Worm (Caenorhabditis elegans) whole organism, L4 larva: ENCODE measurements around the gene aqp-8.

Source experiments
- F26F4.8 ChIP-seq: fragments of 200-800 bp; sonication (Bioruptor generic); conservative IDR thresholded peaks from 2 replicates; pipeline ENCODE4 v1.3.6; 2022; ENCODE audit warnings: missing genetic modification characterization, missing compliant biosample characterization
- T20F7.1 ChIP-seq: fragments of 200-800 bp; sonication (Bioruptor generic); optimal IDR thresholded peaks from 2 replicates; lab custom pipeline; 2018; ENCODE audit warnings: mild to moderate bottlenecking, missing genetic modification characterization, missing compliant biosample characterization
- T26A8.4 ChIP-seq: fragments of 200-800 bp; sonication (Bioruptor generic); IDR thresholded peaks from 2 replicates; pipeline ENCODE4 v1.3.6; 2022; ENCODE audit warnings: missing genetic modification characterization, missing compliant biosample characterization
- Y105C5A.15 ChIP-seq: fragments of 200-800 bp; sonication (Bioruptor generic); IDR thresholded peaks from 2 replicates; pipeline ENCODE4 v1.3.6; 2022; ENCODE audit warnings: missing genetic modification characterization, missing compliant biosample characterization
- aha-1 ChIP-seq: fragments of 150-350 bp; peaks from one replicate; lab custom pipeline; 2014; ENCODE audit warnings: missing biosample characterization, missing genetic modification characterization
- ama-1 ChIP-seq: fragments of 150-350 bp; optimal IDR thresholded peaks from 2 replicates; lab custom pipeline; 2014; ENCODE audit warnings: inconsistent platforms, mixed read lengths
- arid-1 ChIP-seq: fragments of 200-800 bp; sonication (Bioruptor generic); conservative IDR thresholded peaks from 2 replicates; pipeline ENCODE4 v1.3.6; 2022; ENCODE audit warnings: missing genetic modification reagents, missing genetic modification characterization, missing compliant biosample characterization
- attf-4 ChIP-seq: sonication (generic microtip); optimal IDR thresholded peaks from 3 replicates; lab custom pipeline; 2017; ENCODE audit warnings: missing biosample characterization, missing genetic modification characterization
- ceh-20 ChIP-seq: fragments of 200-800 bp; sonication (Bioruptor generic); IDR thresholded peaks from 2 replicates; pipeline ENCODE4 v1.3.6; 2022; ENCODE audit warnings: missing genetic modification reagents, missing genetic modification characterization, missing compliant biosample characterization
- ceh-62 ChIP-seq: sonication (generic microtip); optimal IDR thresholded peaks from 2 replicates; lab custom pipeline; 2017; ENCODE audit warnings: missing biosample characterization, missing genetic modification characterization
- ceh-82 ChIP-seq: sonication (generic microtip); optimal IDR thresholded peaks from 2 replicates; lab custom pipeline; 2017; ENCODE audit warnings: missing biosample characterization, missing genetic modification characterization
- daf-16 ChIP-seq, 3 experiments: sonication (generic microtip); optimal IDR thresholded peaks; 2 replicates each; lab custom pipeline; 2016 to 2017; ENCODE audit warnings: missing genetic modification characterization in 3 of 3, missing genetic modification reagents in 3 of 3, mild to moderate bottlenecking in 2 of 3, missing compliant biosample characterization in 2 of 3, missing biosample characterization in 1 of 3, moderate library complexity in 1 of 3
- daf-8 ChIP-seq: fragments of 200-800 bp; sonication (Bioruptor generic); IDR thresholded peaks from 2 replicates; pipeline ENCODE4 v1.3.6; 2022; ENCODE audit warnings: missing genetic modification characterization, missing compliant biosample characterization
- dmd-6 ChIP-seq: fragments of 200-800 bp; sonication (Bioruptor generic); IDR thresholded peaks from 2 replicates; pipeline ENCODE4 v1.3.6; 2022; ENCODE audit warnings: missing genetic modification reagents, missing genetic modification characterization, missing compliant biosample characterization
- dmd-8 ChIP-seq: fragments of 200-800 bp; sonication (Bioruptor generic); IDR thresholded peaks from 2 replicates; pipeline ENCODE4 v1.3.6; 2022; ENCODE audit warnings: missing genetic modification characterization, missing compliant biosample characterization
- dve-1 ChIP-seq: sonication (generic microtip); optimal IDR thresholded peaks from 2 replicates; lab custom pipeline; 2017; ENCODE audit warnings: antibody characterized with exemption, mild to moderate bottlenecking, missing genetic modification characterization, missing compliant biosample characterization; ENCODE audit not compliant: insufficient read depth
- hif-1 ChIP-seq, 2 experiments: sonication (generic microtip); optimal IDR thresholded peaks; 2 replicates each; lab custom pipeline; 2016 to 2017; ENCODE audit warnings: missing compliant biosample characterization in 2 of 2, missing genetic modification characterization in 2 of 2, missing genetic modification reagents in 2 of 2, missing genotype in 2 of 2, mild to moderate bottlenecking in 1 of 2
- hlh-11 ChIP-seq: fragments of 200-800 bp; sonication (Bioruptor generic); optimal IDR thresholded peaks from 2 replicates; lab custom pipeline; 2018; ENCODE audit warnings: mild to moderate bottlenecking, missing genetic modification characterization, missing compliant biosample characterization
- hlh-30 ChIP-seq: sonication (generic microtip); optimal IDR thresholded peaks from 2 replicates; lab custom pipeline; 2017; ENCODE audit warnings: antibody characterized with exemption, mild to moderate bottlenecking, missing genetic modification characterization, missing compliant biosample characterization; ENCODE audit not compliant: insufficient read depth
- lin-13 ChIP-seq: fragments of 150-350 bp; optimal IDR thresholded peaks from 2 replicates; lab custom pipeline; 2014; ENCODE audit warnings: missing biosample characterization, missing genetic modification reagents, missing genetic modification characterization
- lin-39 ChIP-seq: fragments of 150-350 bp; optimal IDR thresholded peaks from 2 replicates; lab custom pipeline; 2014; ENCODE audit warnings: missing biosample characterization, missing genetic modification reagents, missing genetic modification characterization
- madf-5 ChIP-seq, 2 experiments: fragments of 200-800 bp; sonication (Bioruptor generic); IDR thresholded peaks; 2 replicates each; pipeline ENCODE4 v1.3.6; 2022; ENCODE audit warnings: missing compliant biosample characterization in 2 of 2, missing genetic modification characterization in 2 of 2
- madf-9 ChIP-seq: fragments of 200-800 bp; sonication (Bioruptor generic); conservative IDR thresholded peaks from 2 replicates; pipeline ENCODE4 v1.3.6; 2022; ENCODE audit warnings: missing genetic modification reagents, missing genetic modification characterization, missing compliant biosample characterization
- nhr-28 ChIP-seq: fragments of 150-350 bp; optimal IDR thresholded peaks from 2 replicates; lab custom pipeline; 2014; ENCODE audit warnings: missing biosample characterization, missing genetic modification characterization
- nhr-48 ChIP-seq: sonication (generic microtip); optimal IDR thresholded peaks from 2 replicates; lab custom pipeline; 2016; ENCODE audit warnings: mild to moderate bottlenecking, missing genetic modification characterization, missing compliant biosample characterization
- nhr-6 ChIP-seq: fragments of 150-350 bp; optimal IDR thresholded peaks from 2 replicates; lab custom pipeline; 2014; ENCODE audit warnings: missing biosample characterization, missing genetic modification characterization
- nhr-76 ChIP-seq: fragments of 150-350 bp; optimal IDR thresholded peaks from 2 replicates; lab custom pipeline; 2014; ENCODE audit warnings: missing biosample characterization, missing genetic modification characterization
- pqm-1 ChIP-seq: sonication (generic microtip); optimal IDR thresholded peaks from 2 replicates; lab custom pipeline; 2017; ENCODE audit warnings: missing biosample characterization, missing genetic modification characterization
- set-16 ChIP-seq: fragments of 200-800 bp; sonication (Bioruptor generic); IDR thresholded peaks from 2 replicates; pipeline ENCODE4 v1.3.6; 2022; ENCODE audit warnings: missing genetic modification reagents, missing genetic modification characterization, missing compliant biosample characterization
- skn-1 ChIP-seq: fragments of 150-350 bp; optimal IDR thresholded peaks from 2 replicates; lab custom pipeline; 2014; ENCODE audit warnings: missing biosample characterization, missing genetic modification characterization
- tra-1 ChIP-seq: fragments of 200-800 bp; sonication (Bioruptor generic); IDR thresholded peaks from 2 replicates; pipeline ENCODE4 v1.3.6; 2022; ENCODE audit warnings: missing genetic modification reagents, missing genetic modification characterization, missing compliant biosample characterization
- unc-62 ChIP-seq, 3 experiments: fragments of 150-350 bp in 1 of 3; sonication (generic microtip); optimal IDR thresholded peaks in 2 of 3; peaks in 1 of 3; 1 replicate in 1 of 3; 2 replicates in 2 of 3; lab custom pipeline; 2014 to 2017; ENCODE audit warnings: missing biosample characterization in 3 of 3, missing genetic modification characterization in 3 of 3, missing genetic modification reagents in 3 of 3, missing genotype in 1 of 3
- zip-11 ChIP-seq: fragments of 200-800 bp; sonication (Bioruptor generic); IDR thresholded peaks from 2 replicates; pipeline ENCODE4 v1.3.6; 2022; ENCODE audit warnings: missing genetic modification characterization, missing compliant biosample characterization
- ztf-7 ChIP-seq: fragments of 150-350 bp; optimal IDR thresholded peaks from 2 replicates; lab custom pipeline; 2014; ENCODE audit warnings: missing biosample characterization, missing genetic modification characterization

aqp-8 gene

DNA sequence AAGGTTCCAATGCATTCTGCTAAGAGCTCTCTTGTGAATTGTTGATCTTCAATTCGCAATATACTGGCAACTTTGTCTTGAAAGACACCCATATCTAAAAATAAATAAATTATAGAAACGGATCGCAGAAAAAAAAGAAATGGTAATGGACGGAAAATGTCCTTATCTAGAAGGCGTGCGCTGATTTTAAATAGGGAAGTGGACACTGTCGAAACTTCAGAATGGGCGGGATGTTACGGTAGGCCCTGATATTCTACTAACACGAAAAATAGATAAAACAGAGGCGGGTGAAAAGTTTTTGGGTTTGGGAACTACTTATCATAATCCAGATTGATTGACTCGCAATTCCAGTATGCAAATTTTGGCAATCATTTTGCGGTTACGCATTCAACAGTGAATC, at the start of gene aqp-8:
Gene aqp-8 (minus strand): TSS at position 101 of the 400 bp plus-strand sequence.
- TF ChIP-seq pqm-1 (tag; lab: Kevin White, UChicago) (no peak), daf-8 (GFP tag; lab: Robert Waterston, UW) (no peak), arid-1 (GFP tag; lab: Robert Waterston, UW) (no peak), unc-62 (GFP tag; optimal IDR thresholded peaks at IDR 0.05 in 1 of 2; lab: Kevin White, UChicago) (no peak), unc-62 (tag; optimal IDR thresholded peaks at IDR 0.05; lab: Kevin White, UChicago) (no peak), madf-9 (GFP tag; lab: Robert Waterston, UW) (no peak), T26A8.4 (GFP tag; lab: Robert Waterston, UW) (no peak), lin-13 (GFP tag; lab: Kevin White, UChicago) (no peak), ceh-62 (tag; lab: Kevin White, UChicago) (no peak), nhr-28 (tag; lab: Kevin White, UChicago) (no peak), attf-4 (tag; lab: Kevin White, UChicago) (no peak), dmd-8 (GFP tag; lab: Robert Waterston, UW) (no peak), zip-11 (GFP tag; lab: Robert Waterston, UW) (no peak), nhr-48 (no peak), hif-1 (tag; optimal IDR thresholded peaks at IDR 0.05; lab: Kevin White, UChicago) (no peak)

DNA sequence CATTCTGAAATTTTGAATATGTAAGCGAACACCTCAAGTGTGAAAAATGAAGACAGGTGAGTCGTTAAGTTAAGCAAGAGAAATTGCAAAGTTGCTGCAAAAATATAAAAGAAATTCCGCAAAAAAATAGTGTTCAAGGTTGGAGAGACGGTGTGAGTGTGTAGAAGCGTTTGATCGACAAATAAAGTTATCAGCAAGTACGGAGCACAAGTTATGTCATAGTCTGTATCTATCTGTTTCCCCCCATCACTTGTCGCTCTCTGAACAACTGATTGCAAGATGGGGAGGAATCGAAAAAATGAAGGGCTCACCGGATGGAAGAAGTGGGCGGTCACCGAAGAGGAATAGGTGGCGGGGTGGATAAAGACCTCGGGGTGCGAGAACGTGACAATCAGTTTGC, 44.3 kb upstream of the aqp-8 start, which contains the start of gene lon-2:
Gene lon-2 (minus strand): TSS at position 4 of the 400 bp plus-strand sequence.
- TF ChIP-seq nhr-76 (tag; lab: Kevin White, UChicago), result no peak
- no peak for TF ChIP-seq daf-16 (GFP tag; optimal IDR thresholded peaks at IDR 0.05; lab: Kevin White, UChicago)
- peak; percentile 22 for TF ChIP-seq daf-16 (tag; optimal IDR thresholded peaks at IDR 0.05; lab: Kevin White, UChicago)
- TF ChIP-seq dve-1 (tag; lab: Kevin White, UChicago), result peak; percentile 14
- no peak for TF ChIP-seq set-16 (GFP tag; lab: Robert Waterston, UW)
- TF ChIP-seq hlh-30, result peak; percentile 7
- peak; percentile 80 for TF ChIP-seq pqm-1 (tag; lab: Kevin White, UChicago)
- TF ChIP-seq hlh-11 (tag; lab: Kevin White, UChicago), result peak; percentile 43
- TF ChIP-seq skn-1 (tag; lab: Kevin White, UChicago), result no peak
- peak; percentile 81 for TF ChIP-seq nhr-28 (tag; lab: Kevin White, UChicago)

DNA sequence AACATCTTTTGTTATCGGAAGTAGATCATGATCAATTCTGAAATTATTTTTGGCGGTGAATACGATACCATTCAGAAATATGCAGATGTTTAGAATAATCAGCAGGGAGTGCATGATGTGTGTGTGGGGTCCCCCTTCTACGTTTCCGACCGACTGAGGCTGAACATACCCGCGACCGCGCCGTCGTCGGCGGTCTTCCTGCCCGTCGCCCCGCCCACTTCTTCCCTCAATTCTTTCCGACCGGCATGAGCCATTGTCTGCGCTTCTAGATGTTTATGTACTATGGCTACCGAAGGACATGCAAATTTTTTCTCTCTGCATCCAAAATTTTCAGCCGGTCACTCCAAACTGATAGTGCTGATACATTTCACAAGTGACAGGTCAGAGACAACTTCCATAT, 39.3 kb upstream of the aqp-8 start:
- TF ChIP-seq madf-5 (GFP tag; IDR thresholded peaks at IDR 0.05; lab: Robert Waterston, UW) (0 out of 4 replicates have a peak, but pooled peaks of 1 of the 2 experiments have one; percentile 59), set-16 (GFP tag; lab: Robert Waterston, UW) (peak; percentile 70), tra-1 (GFP tag; lab: Robert Waterston, UW) (no peak), dmd-6 (GFP tag; lab: Robert Waterston, UW) (peak; percentile 25; the same call in 1 of the 2 replicates)

DNA sequence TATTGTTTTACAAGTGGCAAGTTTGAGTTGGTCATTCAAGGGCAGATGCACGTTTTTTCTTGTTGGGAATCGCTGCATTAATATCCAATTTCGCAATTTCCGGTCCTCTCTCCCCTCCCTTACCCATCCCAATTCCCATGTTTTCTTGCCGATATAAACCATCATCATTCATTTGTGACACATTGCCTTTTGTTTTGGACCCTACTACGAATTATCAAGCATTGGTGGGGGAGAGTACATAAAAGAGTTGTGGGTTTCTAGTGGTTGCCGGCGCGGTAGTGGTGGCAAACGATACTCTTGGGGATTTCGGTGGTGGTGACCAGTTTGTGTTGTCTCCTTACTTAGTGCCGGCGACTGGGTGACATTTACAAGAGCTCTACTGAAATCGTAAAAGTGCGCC, 37.5 kb upstream of the aqp-8 start:
- no peak for TF ChIP-seq ama-1 (lab: Kevin White, UChicago)
- no peak for TF ChIP-seq skn-1 (tag; lab: Kevin White, UChicago)
- no peak for TF ChIP-seq ztf-7 (tag; lab: Kevin White, UChicago)
- no peak for TF ChIP-seq nhr-6 (tag; lab: Kevin White, UChicago)
- no peak for TF ChIP-seq ceh-82 (tag; lab: Kevin White, UChicago)
- TF ChIP-seq Y105C5A.15 (GFP tag; lab: Robert Waterston, UW), result no peak
- TF ChIP-seq aha-1 (tag; lab: Kevin White, UChicago), result no peak
- TF ChIP-seq dmd-6 (GFP tag; lab: Robert Waterston, UW), result no peak
- TF ChIP-seq unc-62 (GFP tag; optimal IDR thresholded peaks at IDR 0.05 in 1 of 2; lab: Kevin White, UChicago), result peak in 1 of 2 experiments; percentile 78
- TF ChIP-seq unc-62 (tag; optimal IDR thresholded peaks at IDR 0.05; lab: Kevin White, UChicago), result no peak
- TF ChIP-seq, all 104 proteins: peak for 1

DNA sequence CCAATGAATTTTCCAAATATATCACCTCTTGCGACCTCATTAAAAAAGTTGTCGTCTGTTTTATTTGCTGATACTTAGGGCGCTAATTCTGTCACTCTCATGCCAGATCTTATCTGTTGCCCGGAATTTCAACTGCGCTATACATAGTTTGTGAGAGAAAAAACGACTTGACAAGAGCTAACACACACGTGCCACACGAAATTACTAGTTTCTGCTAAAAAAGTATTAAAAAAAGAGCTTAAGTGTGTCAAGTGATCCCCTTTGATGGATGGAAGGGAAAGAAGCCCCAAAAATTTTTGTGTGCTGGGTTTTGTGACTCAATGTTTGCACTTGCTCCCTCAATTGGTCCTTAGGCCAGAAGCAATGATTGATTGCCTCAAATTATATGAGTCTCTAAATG, 35.9 kb upstream of the aqp-8 start:
- TF ChIP-seq T20F7.1 (GFP tag; lab: Kevin White, UChicago) (no peak), ceh-20 (peak; percentile 67; the same call in 1 of the 2 replicates), lin-39 (tag; lab: Kevin White, UChicago) (peak; percentile 47), F26F4.8 (GFP tag; lab: Robert Waterston, UW) (no peak), unc-62 (GFP tag; optimal IDR thresholded peaks at IDR 0.05 in 1 of 2; lab: Kevin White, UChicago) (peak in 1 of 2 experiments; percentile 31), unc-62 (tag; optimal IDR thresholded peaks at IDR 0.05; lab: Kevin White, UChicago) (no peak), hlh-30 (peak; percentile 20)
- TF ChIP-seq, all 104 proteins: peak for 4
